Worm (Caenorhabditis elegans) whole organism, mixed stage, embryonic: Measurements from ENCODE around the gene unc-62.

Experiments
- ceh-83 ChIP-seq: fragments of 200-800 bp; sonication (Bioruptor generic); optimal IDR thresholded peaks from 2 replicates; lab custom pipeline; 2018; ENCODE audit warnings: mild to moderate bottlenecking, missing genetic modification characterization, missing compliant biosample characterization
- nhr-76 ChIP-seq: sonication (generic microtip); optimal IDR thresholded peaks from 2 replicates; lab custom pipeline; 2017; ENCODE audit warnings: missing biosample characterization, missing genetic modification characterization
- pha-4 ChIP-seq: fragments of 150-350 bp; optimal IDR thresholded peaks from 2 replicates; lab custom pipeline; 2018; ENCODE audit warnings: missing biosample characterization, missing genetic modification reagents, missing genetic modification characterization
- unc-62 ChIP-seq: fragments of 150-350 bp; optimal IDR thresholded peaks from 2 replicates; lab custom pipeline; 2014; ENCODE audit warnings: missing biosample characterization, missing genetic modification reagents, missing genetic modification characterization

DNA sequence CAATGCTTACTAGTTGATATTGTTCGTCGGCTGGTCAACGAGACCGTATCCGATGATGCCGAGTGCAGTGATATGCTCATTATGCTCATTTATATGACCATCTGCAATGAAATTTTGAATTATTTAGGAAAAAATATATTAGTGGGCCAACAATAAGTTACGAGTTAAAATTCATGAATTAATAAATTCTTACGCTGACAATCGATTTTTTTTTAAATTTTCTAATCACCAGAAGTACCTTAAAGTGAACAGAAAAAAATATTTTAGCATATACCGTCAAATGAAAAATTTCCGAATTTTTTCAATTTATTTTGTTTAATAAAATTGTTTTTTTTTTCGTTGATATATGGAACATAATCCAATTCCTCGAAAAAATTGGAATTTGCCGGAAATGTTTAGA, 51.9 kb downstream of the unc-62 start, which contains the start of gene sos-1:
- TF ChIP-seq pha-4 (tag; lab: Kevin White, UChicago) (no peak), nhr-76 (tag; lab: Kevin White, UChicago) (no peak), unc-62 (GFP tag; lab: Kevin White, UChicago) (no peak), ceh-83 (GFP tag; lab: Kevin White, UChicago) (no peak)
